Worm (Caenorhabditis elegans): ENCODE results near the gene R05D3.12.

DNA sequence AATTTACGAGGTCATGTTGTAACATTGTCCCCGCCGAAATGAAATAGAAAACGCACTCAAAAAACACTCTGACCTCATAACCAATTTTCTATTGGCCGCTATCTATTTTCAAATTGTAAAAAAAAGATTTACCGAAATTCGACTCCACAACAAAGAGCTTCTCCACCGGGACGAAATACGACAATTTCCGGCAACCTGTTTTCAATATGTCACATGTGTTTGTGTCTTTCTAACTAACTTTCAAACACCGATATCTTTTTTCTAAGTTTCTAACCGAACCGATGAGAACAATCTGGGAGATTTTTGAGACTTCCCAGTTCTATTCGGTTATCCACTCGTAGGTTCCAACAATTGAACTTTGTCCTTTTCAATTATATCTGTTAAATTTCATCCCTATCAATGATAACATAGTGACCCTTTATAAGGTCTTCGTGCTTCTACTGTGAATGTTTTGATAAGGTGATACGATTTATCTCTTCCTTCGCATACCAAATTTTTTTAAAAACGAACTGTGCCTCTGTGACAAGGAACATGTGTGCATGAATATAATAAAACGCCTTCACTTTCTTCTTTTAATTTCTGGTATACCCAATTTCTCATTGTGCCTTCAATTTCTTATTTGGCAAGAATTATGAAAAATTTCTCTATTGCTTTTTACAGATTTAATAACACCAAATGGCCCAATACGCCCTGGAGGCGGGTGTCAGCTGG lies 9.0 kb upstream of the R05D3.12 start, which contains the start of gene lmbr-1:
- TF ChIP-seq nhr-11 (tag; optimal IDR thresholded peaks at IDR 0.05) = no peak
- no peak for TF ChIP-seq ama-1 (optimal IDR thresholded peaks at IDR 0.05)
- TF ChIP-seq nhr-6 (tag; optimal IDR thresholded peaks at IDR 0.05) = no peak
- no peak for TF ChIP-seq cey-2 (tag; optimal IDR thresholded peaks at IDR 0.05; ENCODE audit: borderline replicate concordance, insufficient read depth)
- TF ChIP-seq unc-62 (GFP tag; optimal IDR thresholded peaks at IDR 0.05 in 1 of 2) = no peak
- TF ChIP-seq unc-62 (tag; optimal IDR thresholded peaks at IDR 0.05) = no peak
- TF ChIP-seq fos-1 (tag; optimal IDR thresholded peaks at IDR 0.05) = no peak
